Worm (Caenorhabditis elegans): ENCODE data around the gene F20D6.5.

DNA sequence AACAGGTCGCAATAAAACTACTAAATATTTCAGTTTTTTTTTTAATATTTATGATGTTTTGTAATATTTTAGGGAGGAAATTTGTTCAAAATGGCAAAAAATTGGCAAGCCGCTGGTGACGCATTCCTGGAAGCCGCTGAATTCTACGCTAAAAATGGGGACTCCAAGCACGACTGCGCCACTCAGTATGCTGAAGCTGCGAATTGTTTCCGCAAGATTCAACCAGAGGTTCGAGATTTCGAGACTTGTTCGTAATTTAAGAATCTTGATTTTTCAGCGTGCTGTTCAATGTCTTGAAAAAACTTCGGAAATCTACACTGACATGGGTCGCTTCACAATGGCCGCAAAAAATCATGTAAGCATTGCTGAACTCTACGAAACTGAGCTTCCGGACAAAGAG, 30.1 kb upstream of the F20D6.5 start:
- TF ChIP-seq Y5F2A.4 (GFP tag; optimal IDR thresholded peaks at IDR 0.05) (no peak), nhr-28 (tag; optimal IDR thresholded peaks at IDR 0.05) (no peak), nhr-111 (GFP tag; optimal IDR thresholded peaks at IDR 0.05) (no peak), aly-2 (tag; optimal IDR thresholded peaks at IDR 0.05) (no peak), pha-4 (GFP tag; IDR thresholded peaks at IDR 0.05) (no peak), pha-4 (tag; optimal IDR thresholded peaks at IDR 0.05) (no peak), ama-1 (optimal IDR thresholded peaks at IDR 0.05) (peak; percentile 3), hlh-11 (tag; optimal IDR thresholded peaks at IDR 0.05) (no peak)
